Worm (Caenorhabditis elegans) whole organism, L1 larva: ENCODE measurements around the gene T14G12.12.

Experiments
- C04F5.9 ChIP-seq: sonication (generic microtip); optimal IDR thresholded peaks from 2 replicates; lab custom pipeline; 2016; ENCODE audit warnings: missing genetic modification characterization, missing compliant biosample characterization
- Y116A8C.19 ChIP-seq: sonication (generic microtip); optimal IDR thresholded peaks from 2 replicates; lab custom pipeline; 2016; ENCODE audit warnings: missing compliant biosample characterization, missing genetic modification characterization, borderline replicate concordance
- aha-1 ChIP-seq: fragments of 150-350 bp; optimal IDR thresholded peaks from 2 replicates; lab custom pipeline; 2014; ENCODE audit warnings: missing biosample characterization, missing genetic modification characterization
- alr-1 ChIP-seq: fragments of 200-800 bp; sonication (Bioruptor generic); optimal IDR thresholded peaks from 2 replicates; lab custom pipeline; 2018; ENCODE audit warnings: borderline replicate concordance, mild to moderate bottlenecking, missing genetic modification characterization, missing compliant biosample characterization
- aly-2 ChIP-seq: fragments of 150-350 bp; optimal IDR thresholded peaks from 2 replicates; lab custom pipeline; 2014; ENCODE audit warnings: missing biosample characterization, missing genetic modification characterization
- blmp-1 ChIP-seq: fragments of 150-350 bp; optimal IDR thresholded peaks from 2 replicates; lab custom pipeline; 2014; ENCODE audit warnings: missing biosample characterization, missing genetic modification characterization
- ceh-63 ChIP-seq: fragments of 200-800 bp; sonication (Bioruptor generic); optimal IDR thresholded peaks from 2 replicates; lab custom pipeline; 2018; ENCODE audit warnings: mild to moderate bottlenecking, missing genetic modification characterization, missing compliant biosample characterization
- ceh-8 ChIP-seq: fragments of 200-800 bp; sonication (Bioruptor generic); optimal IDR thresholded peaks from 2 replicates; lab custom pipeline; 2018; ENCODE audit warnings: mild to moderate bottlenecking, missing genetic modification characterization, moderate library complexity, missing compliant biosample characterization
- ceh-82 ChIP-seq, 3 experiments: fragments of 150-350 bp in 1 of 3; sonication (generic microtip) in 2 of 3; optimal IDR thresholded peaks; 2 replicates each; lab custom pipeline; 2014 to 2017; ENCODE audit warnings: missing biosample characterization in 3 of 3, missing genetic modification characterization in 3 of 3
- ceh-90 ChIP-seq: sonication (generic microtip); optimal IDR thresholded peaks from 2 replicates; lab custom pipeline; 2016; ENCODE audit warnings: missing genetic modification characterization, missing compliant biosample characterization
- ces-1 ChIP-seq: fragments of 150-350 bp; optimal IDR thresholded peaks from 2 replicates; lab custom pipeline; 2014; ENCODE audit warnings: missing biosample characterization, missing genetic modification reagents, missing genetic modification characterization
- dpl-1 ChIP-seq, 3 experiments: fragments of 150-350 bp in 2 of 3; sonication (generic microtip) in 1 of 3; optimal IDR thresholded peaks; 2 replicates each; lab custom pipeline; 2014 to 2017; ENCODE audit warnings: missing biosample characterization in 3 of 3, missing genetic modification characterization in 3 of 3, missing genetic modification reagents in 3 of 3
- dsc-1 ChIP-seq: sonication (generic microtip); optimal IDR thresholded peaks from 2 replicates; lab custom pipeline; 2016; ENCODE audit warnings: mild to moderate bottlenecking, missing genetic modification characterization, missing compliant biosample characterization
- efl-1 ChIP-seq, 4 experiments: fragments of 150-350 bp; optimal IDR thresholded peaks in 3 of 4; peaks in 1 of 4; 1 replicate in 1 of 4; 2 replicates in 3 of 4; lab custom pipeline; 2014; ENCODE audit warnings: missing biosample characterization in 2 of 4, missing genetic modification characterization in 2 of 4, missing genetic modification reagents in 2 of 4
- egl-13 ChIP-seq: sonication (generic microtip); optimal IDR thresholded peaks from 2 replicates; lab custom pipeline; 2016; ENCODE audit warnings: missing genotype, missing genetic modification reagents, missing genetic modification characterization, missing compliant biosample characterization
- egl-27 ChIP-seq, 2 experiments: fragments of 150-350 bp in 1 of 2; sonication (generic microtip); optimal IDR thresholded peaks; 3 replicates each; lab custom pipeline; 2017 to 2018; ENCODE audit warnings: missing biosample characterization in 2 of 2, missing genetic modification characterization in 2 of 2, missing genetic modification reagents in 2 of 2
- elt-2 ChIP-seq: sonication (generic microtip); optimal IDR thresholded peaks from 2 replicates; lab custom pipeline; 2016; ENCODE audit warnings: missing genetic modification characterization, mild to moderate bottlenecking, inconsistent platforms, missing compliant biosample characterization, missing genetic modification reagents
- elt-3 ChIP-seq, 6 experiments: fragments of 150-350 bp in 1 of 6; sonication (generic microtip); optimal IDR thresholded peaks; 2 replicates each; lab custom pipeline; 2017 to 2018; ENCODE audit warnings: missing biosample characterization in 6 of 6, missing genetic modification characterization in 6 of 6, inconsistent platforms in 1 of 6
- fkh-10 ChIP-seq: sonication (generic microtip); optimal IDR thresholded peaks from 2 replicates; lab custom pipeline; 2017; ENCODE audit warnings: missing biosample characterization, missing genetic modification reagents, missing genetic modification characterization
- fkh-4 ChIP-seq: sonication (generic microtip); optimal IDR thresholded peaks from 2 replicates; lab custom pipeline; 2016; ENCODE audit warnings: missing compliant biosample characterization, missing genetic modification characterization, borderline replicate concordance
- fkh-8 ChIP-seq: sonication (generic microtip); optimal IDR thresholded peaks from 2 replicates; lab custom pipeline; 2016; ENCODE audit warnings: mild to moderate bottlenecking, missing genetic modification characterization, missing compliant biosample characterization
- fos-1 ChIP-seq: fragments of 150-350 bp; optimal IDR thresholded peaks from 2 replicates; lab custom pipeline; 2014; ENCODE audit warnings: missing biosample characterization, missing genetic modification characterization
- grh-1 ChIP-seq: fragments of 200-800 bp; sonication (Bioruptor generic); IDR thresholded peaks from 2 replicates; pipeline ENCODE4 v1.3.6; 2022; ENCODE audit warnings: missing genetic modification reagents, missing genetic modification characterization, missing compliant biosample characterization
- hlh-17 ChIP-seq: fragments of 200-800 bp; sonication (Bioruptor generic); optimal IDR thresholded peaks from 2 replicates; lab custom pipeline; 2018; ENCODE audit warnings: missing genetic modification characterization, mild to moderate bottlenecking, missing compliant biosample characterization, moderate library complexity, borderline replicate concordance
- hlh-4 ChIP-seq: sonication (generic microtip); optimal IDR thresholded peaks from 2 replicates; lab custom pipeline; 2016; ENCODE audit warnings: mild to moderate bottlenecking, missing genetic modification characterization, missing compliant biosample characterization
- irx-1 ChIP-seq: sonication (generic microtip); optimal IDR thresholded peaks from 2 replicates; lab custom pipeline; 2016; ENCODE audit warnings: missing genetic modification characterization, missing compliant biosample characterization
- lin-14 ChIP-seq: fragments of 200-800 bp; sonication (Bioruptor generic); optimal IDR thresholded peaks from 2 replicates; lab custom pipeline; 2018; ENCODE audit warnings: mild to moderate bottlenecking, missing genetic modification characterization, moderate library complexity, missing compliant biosample characterization
- lin-35 ChIP-seq, 2 experiments: fragments of 150-350 bp; optimal IDR thresholded peaks; 2 replicates each; lab custom pipeline; 2014; ENCODE audit warnings: missing biosample characterization in 2 of 2, missing genetic modification characterization in 2 of 2, missing genetic modification reagents in 2 of 2
- lin-39 ChIP-seq: fragments of 150-350 bp; optimal IDR thresholded peaks from 2 replicates; lab custom pipeline; 2014; ENCODE audit warnings: missing biosample characterization, missing genetic modification reagents, missing genetic modification characterization
- lir-3 ChIP-seq: sonication (generic microtip); optimal IDR thresholded peaks from 2 replicates; lab custom pipeline; 2016; ENCODE audit warnings: mild to moderate bottlenecking, missing genetic modification characterization, moderate library complexity, missing compliant biosample characterization; ENCODE audit not compliant: poor library complexity
- mdl-1 ChIP-seq, 2 experiments: fragments of 150-350 bp; optimal IDR thresholded peaks; 2 replicates each; lab custom pipeline; 2014 to 2017; ENCODE audit warnings: missing biosample characterization in 2 of 2, missing genetic modification characterization in 2 of 2, inconsistent platforms in 1 of 2
- mef-2 ChIP-seq: fragments of 150-350 bp; optimal IDR thresholded peaks from 2 replicates; lab custom pipeline; 2014; ENCODE audit warnings: missing biosample characterization, missing genetic modification characterization
- mep-1 ChIP-seq: fragments of 150-350 bp; optimal IDR thresholded peaks from 2 replicates; lab custom pipeline; 2014; ENCODE audit warnings: missing biosample characterization, missing genetic modification characterization
- nhr-11 ChIP-seq: fragments of 150-350 bp; optimal IDR thresholded peaks from 2 replicates; lab custom pipeline; 2014; ENCODE audit warnings: missing biosample characterization, missing genetic modification characterization
- nhr-12 ChIP-seq: sonication (generic microtip); optimal IDR thresholded peaks from 2 replicates; lab custom pipeline; 2017; ENCODE audit warnings: missing biosample characterization, missing genetic modification characterization
- nhr-28 ChIP-seq: fragments of 150-350 bp; optimal IDR thresholded peaks from 2 replicates; lab custom pipeline; 2014; ENCODE audit warnings: missing biosample characterization, missing genetic modification characterization
- nhr-47 ChIP-seq: sonication (generic microtip); optimal IDR thresholded peaks from 2 replicates; lab custom pipeline; 2016; ENCODE audit warnings: mild to moderate bottlenecking, missing genetic modification characterization, moderate library complexity, missing compliant biosample characterization
- nhr-71 ChIP-seq: sonication (generic microtip); optimal IDR thresholded peaks from 2 replicates; lab custom pipeline; 2016; ENCODE audit warnings: mild to moderate bottlenecking, missing genetic modification characterization, moderate library complexity, missing compliant biosample characterization
- nhr-90 ChIP-seq: sonication (generic microtip); optimal IDR thresholded peaks from 2 replicates; lab custom pipeline; 2016; ENCODE audit warnings: mild to moderate bottlenecking, missing genetic modification characterization, missing compliant biosample characterization; ENCODE audit not compliant: poor library complexity
- pax-3 ChIP-seq: fragments of 200-800 bp; sonication (Bioruptor generic); optimal IDR thresholded peaks from 2 replicates; lab custom pipeline; 2018; ENCODE audit warnings: mild to moderate bottlenecking, missing genetic modification characterization, moderate library complexity, missing compliant biosample characterization
- rnt-1 ChIP-seq: sonication (generic microtip); optimal IDR thresholded peaks from 2 replicates; lab custom pipeline; 2016; ENCODE audit warnings: mild to moderate bottlenecking, missing genetic modification characterization, moderate library complexity, missing compliant biosample characterization
- skn-1 ChIP-seq: fragments of 150-350 bp; optimal IDR thresholded peaks from 2 replicates; lab custom pipeline; 2014; ENCODE audit warnings: missing biosample characterization, missing genetic modification characterization
- sptf-1 ChIP-seq: fragments of 150-350 bp; optimal IDR thresholded peaks from 2 replicates; lab custom pipeline; 2014; ENCODE audit warnings: missing biosample characterization, missing genetic modification characterization
- sup-37 ChIP-seq: fragments of 200-800 bp; sonication (Bioruptor generic); optimal IDR thresholded peaks from 2 replicates; lab custom pipeline; 2018; ENCODE audit warnings: mild to moderate bottlenecking, missing genetic modification characterization, missing compliant biosample characterization
- unc-30 ChIP-seq: sonication (generic microtip); optimal IDR thresholded peaks from 2 replicates; lab custom pipeline; 2017; ENCODE audit warnings: missing biosample characterization, missing genetic modification characterization
- vab-15 ChIP-seq: sonication (generic microtip); optimal IDR thresholded peaks from 2 replicates; lab custom pipeline; 2017; ENCODE audit warnings: missing genotype, mild to moderate bottlenecking, missing genetic modification characterization, missing compliant biosample characterization
- xbp-1 ChIP-seq: sonication (generic microtip); optimal IDR thresholded peaks from 2 replicates; lab custom pipeline; 2016; ENCODE audit warnings: missing genetic modification characterization, missing compliant biosample characterization
- zag-1 ChIP-seq: fragments of 150-350 bp; optimal IDR thresholded peaks from 2 replicates; lab custom pipeline; 2014; ENCODE audit warnings: missing biosample characterization, missing genetic modification characterization
- zip-4 ChIP-seq: fragments of 200-800 bp; sonication (Bioruptor generic); optimal IDR thresholded peaks from 2 replicates; lab custom pipeline; 2018; ENCODE audit warnings: mild to moderate bottlenecking, missing genetic modification characterization, moderate library complexity, missing compliant biosample characterization
- ztf-4 ChIP-seq: fragments of 150-350 bp; optimal IDR thresholded peaks from 2 replicates; lab custom pipeline; 2014; ENCODE audit warnings: missing biosample characterization, missing genetic modification characterization

T14G12.12 gene

DNA sequence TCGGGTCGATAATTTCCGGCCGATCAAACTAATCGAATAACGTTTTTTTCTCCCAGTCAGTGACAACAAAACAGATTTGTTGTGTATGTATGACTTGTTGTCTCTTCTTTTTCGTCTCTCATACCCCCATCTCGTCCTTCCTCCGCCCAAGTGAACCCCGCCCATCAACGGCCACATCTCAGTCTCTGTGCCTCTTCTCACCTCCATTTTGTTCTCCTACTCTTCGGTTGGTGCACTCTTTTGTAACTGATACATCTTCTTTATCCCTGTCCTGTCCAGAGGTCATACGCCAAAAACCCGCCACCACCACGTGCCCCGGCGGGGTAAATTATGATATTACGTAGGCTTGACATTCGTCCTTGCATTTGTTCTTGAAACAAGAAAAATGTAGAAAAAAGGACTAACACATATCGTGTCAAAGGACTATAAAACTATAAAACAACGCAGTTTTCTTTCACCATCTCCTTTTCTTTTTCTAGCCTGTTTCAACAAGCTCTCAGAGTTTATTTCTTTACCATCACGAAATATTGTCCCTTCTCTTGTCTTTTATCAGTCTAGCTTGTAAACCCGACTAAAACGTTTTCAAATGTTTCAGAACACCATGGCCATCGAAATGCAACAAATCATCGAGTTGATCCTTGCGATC lies 29.3 kb upstream of the T14G12.12 start, which contains the start of gene pmpl-1 (continued):
- TF ChIP-seq hlh-17 (GFP tag; lab: Kevin White, UChicago) (no peak), alr-1 (no peak), ceh-8 (GFP tag; lab: Kevin White, UChicago) (no peak), nhr-11 (tag; lab: Kevin White, UChicago) (no peak), fkh-8 (tag; lab: Kevin White, UChicago) (no peak), ztf-4 (tag; lab: Kevin White, UChicago) (no peak), lir-3 (no peak), nhr-71 (tag; lab: Kevin White, UChicago) (peak; percentile 80), aha-1 (tag; lab: Kevin White, UChicago) (no peak), ces-1 (GFP tag; lab: Kevin White, UChicago) (no peak), fos-1 (no peak), lin-14 (GFP tag; lab: Kevin White, UChicago) (peak; percentile 89), mep-1 (peak; percentile 79), rnt-1 (tag; lab: Kevin White, UChicago) (peak; percentile 50), hlh-4 (tag; lab: Kevin White, UChicago) (no peak), nhr-90 (tag; lab: Kevin White, UChicago) (peak; percentile 72), fkh-10 (GFP tag; lab: Kevin White, UChicago) (no peak), grh-1 (GFP tag; lab: Robert Waterston, UW) (no peak), vab-15 (tag; lab: Kevin White, UChicago) (no peak), nhr-47 (peak; percentile 51), nhr-12 (no peak), Y116A8C.19 (tag; lab: Kevin White, UChicago) (no peak), aly-2 (tag; lab: Kevin White, UChicago) (no peak), dpl-1 (GFP tag; optimal IDR thresholded peaks at IDR 0.05; lab: Kevin White, UChicago) (peak in 2 of 3 experiments; percentile 4 to 11), lin-35 (GFP tag; optimal IDR thresholded peaks at IDR 0.05; lab: Kevin White, UChicago) (peak; percentile 34), egl-27 (tag; optimal IDR thresholded peaks at IDR 0.05; lab: Kevin White, UChicago) (no peak), elt-3 (tag; optimal IDR thresholded peaks at IDR 0.05; lab: Kevin White, UChicago) (peak in 3 of 6 experiments; percentile 28 to 67 (median 48)), ceh-63 (GFP tag; lab: Kevin White, UChicago) (no peak), sptf-1 (tag; lab: Kevin White, UChicago) (no peak), pax-3 (tag; lab: Kevin White, UChicago) (peak; percentile 0), elt-2 (tag; lab: Kevin White, UChicago) (no peak), sup-37 (GFP tag; lab: Kevin White, UChicago) (no peak), nhr-28 (tag; lab: Kevin White, UChicago) (no peak), unc-30 (tag; lab: Kevin White, UChicago) (no peak), blmp-1 (tag; lab: Kevin White, UChicago) (peak; percentile 39), dsc-1 (tag; lab: Kevin White, UChicago) (peak; percentile 23), efl-1 (optimal IDR thresholded peaks at IDR 0.05; lab: Kevin White, UChicago) (no peak), efl-1 (GFP tag; optimal IDR thresholded peaks at IDR 0.05 in 1 of 2; lab: Kevin White, UChicago) (peak in 1 of 2 experiments; percentile 86), irx-1 (tag; lab: Kevin White, UChicago) (peak; percentile 36), xbp-1 (tag; lab: Kevin White, UChicago) (peak; percentile 32), mef-2 (tag; lab: Kevin White, UChicago) (no peak), zip-4 (GFP tag; lab: Kevin White, UChicago) (no peak), mdl-1 (tag; optimal IDR thresholded peaks at IDR 0.05; lab: Kevin White, UChicago) (peak in 1 of 2 experiments; percentile 73), ceh-82 (tag; optimal IDR thresholded peaks at IDR 0.05; lab: Kevin White, UChicago) (peak in 2 of 3 experiments; percentile 8 to 17), lin-39 (tag; lab: Kevin White, UChicago) (no peak), ceh-90 (tag; lab: Kevin White, UChicago) (no peak), fkh-4 (no peak), egl-13 (tag; lab: Kevin White, UChicago) (no peak), zag-1 (no peak), C04F5.9 (tag; lab: Kevin White, UChicago) (no peak), skn-1 (tag; lab: Kevin White, UChicago) (no peak)
